Fruit fly (Drosophila melanogaster) whole organism: ENCODE results near the gene CG18473.

Experiments used
- pan ChIP-seq: fragments of >200 bp; optimal IDR thresholded peaks from 2 replicates; lab custom pipeline; 2017
- psq ChIP-seq: fragments of >200 bp; optimal IDR thresholded peaks from 2 replicates; lab custom pipeline; 2017

DNA sequence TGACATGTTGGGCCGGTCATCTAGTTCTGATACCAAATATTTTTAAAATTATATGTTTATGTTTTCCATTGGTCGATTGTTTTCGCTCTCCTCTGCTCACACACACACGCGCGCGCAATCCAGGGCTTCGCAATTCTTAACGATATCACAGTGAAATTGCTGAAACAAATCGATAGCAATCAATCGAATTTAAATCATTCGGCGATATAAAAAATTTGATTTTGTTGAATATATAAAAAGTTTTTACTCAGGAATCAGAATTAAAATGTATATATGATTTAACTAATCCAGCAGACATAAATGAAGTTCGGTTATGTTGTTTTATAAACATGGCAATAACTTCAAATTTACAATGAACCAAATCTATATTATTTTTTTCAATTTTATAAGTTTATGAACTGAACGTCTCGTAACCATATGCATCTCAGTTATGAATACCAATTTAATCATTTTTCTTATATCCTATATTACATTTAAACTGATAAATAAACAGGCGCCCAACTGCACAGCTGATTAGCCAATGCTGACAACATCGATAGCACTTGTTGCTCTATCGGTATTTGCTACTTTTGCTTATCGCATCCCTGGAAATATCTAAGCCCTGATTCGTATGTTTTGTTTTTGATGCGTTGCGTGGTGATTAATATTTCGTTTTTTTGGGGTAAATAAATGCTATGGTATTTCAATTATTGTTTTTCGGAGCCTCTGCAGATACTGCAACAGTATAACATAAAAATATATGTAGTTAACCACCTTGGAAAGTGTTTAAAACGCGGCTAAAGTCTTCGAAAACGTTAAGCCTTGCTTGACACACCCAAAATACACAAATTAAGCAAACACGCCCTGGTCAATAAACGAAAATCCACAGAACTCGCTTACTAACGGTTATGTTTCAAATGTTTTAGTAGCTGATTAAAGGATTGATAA, 28.2 kb upstream of the CG18473 start, which contains the start of the genes Aduk and pasi2:
- TF ChIP-seq pan (lab: Kevin White, UChicago) (no peak), psq (lab: Kevin White, UChicago) (no peak)
